Worm (Caenorhabditis elegans) whole organism, L3 larva: ENCODE results near the gene his-16.
"Not testable (repeated sequence)": the region's sequence is repeated elsewhere in the genome, so short reads cannot be mapped to it uniquely, and the experiment has no call there.

Source experiments
- aly-2 ChIP-seq: fragments of 150-350 bp; optimal IDR thresholded peaks from 2 replicates; lab custom pipeline; 2014; ENCODE audit warnings: missing biosample characterization, missing genetic modification characterization
- ceh-9 ChIP-seq: sonication (generic microtip); optimal IDR thresholded peaks from 2 replicates; lab custom pipeline; 2018; ENCODE audit warnings: missing biosample characterization, missing genetic modification characterization
- egl-27 ChIP-seq: sonication (generic microtip); optimal IDR thresholded peaks from 4 replicates; lab custom pipeline; 2017; ENCODE audit warnings: missing biosample characterization, missing genetic modification reagents, missing genetic modification characterization
- elt-3 ChIP-seq, 3 experiments: fragments of 150-350 bp in 1 of 3; sonication (generic microtip) in 2 of 3; optimal IDR thresholded peaks; 2 replicates in 2 of 3; 4 replicates in 1 of 3; lab custom pipeline; 2014 to 2017; ENCODE audit warnings: missing biosample characterization in 3 of 3, missing genetic modification characterization in 3 of 3
- lin-39 ChIP-seq: fragments of 150-350 bp; optimal IDR thresholded peaks from 2 replicates; lab custom pipeline; 2018; ENCODE audit warnings: missing biosample characterization, missing genetic modification reagents, missing genetic modification characterization
- nfya-1 ChIP-seq: sonication (generic microtip); optimal IDR thresholded peaks from 2 replicates; lab custom pipeline; 2017; ENCODE audit warnings: missing genetic modification characterization, mild to moderate bottlenecking, missing compliant biosample characterization, antibody characterized with exemption, moderate library complexity; ENCODE audit not compliant: insufficient read depth
- nhr-12 ChIP-seq: fragments of 150-350 bp; optimal IDR thresholded peaks from 2 replicates; lab custom pipeline; 2014; ENCODE audit warnings: missing biosample characterization, missing genetic modification characterization
- nhr-28 ChIP-seq: fragments of 150-350 bp; optimal IDR thresholded peaks from 2 replicates; lab custom pipeline; 2014; ENCODE audit warnings: missing biosample characterization, missing genetic modification characterization
- nhr-67 ChIP-seq: fragments of 150-350 bp; optimal IDR thresholded peaks from 2 replicates; lab custom pipeline; 2014; ENCODE audit warnings: missing biosample characterization, missing genetic modification characterization
- skn-1 ChIP-seq: fragments of 150-350 bp; optimal IDR thresholded peaks from 2 replicates; lab custom pipeline; 2014; ENCODE audit warnings: missing biosample characterization, missing genetic modification characterization
- tbx-2 ChIP-seq: sonication (generic microtip); optimal IDR thresholded peaks from 2 replicates; lab custom pipeline; 2016; ENCODE audit warnings: mild to moderate bottlenecking, missing genetic modification characterization, missing compliant biosample characterization
- ztf-4 ChIP-seq: fragments of 150-350 bp; optimal IDR thresholded peaks from 2 replicates; lab custom pipeline; 2014; ENCODE audit warnings: missing biosample characterization, missing genetic modification characterization

ce11 chrII:13824570-13824969, 6.6 kb upstream of the his-16 start:
- not testable (repeated sequence) for TF ChIP-seq nfya-1; elt-3 (tag; optimal IDR thresholded peaks at IDR 0.05; lab: Kevin White, UChicago); skn-1; egl-27 (tag; lab: Kevin White, UChicago); aly-2 (tag; lab: Kevin White, UChicago); nhr-28 (tag; lab: Kevin White, UChicago); nhr-67; tbx-2 (tag; lab: Kevin White, UChicago); ceh-9 (tag; lab: Kevin White, UChicago); ztf-4; nhr-12 (tag; lab: Kevin White, UChicago); lin-39 (tag; lab: Kevin White, UChicago)
